Fruit fly (Drosophila melanogaster): ENCODE measurements around the gene nSyb.

The nSyb gene

DNA sequence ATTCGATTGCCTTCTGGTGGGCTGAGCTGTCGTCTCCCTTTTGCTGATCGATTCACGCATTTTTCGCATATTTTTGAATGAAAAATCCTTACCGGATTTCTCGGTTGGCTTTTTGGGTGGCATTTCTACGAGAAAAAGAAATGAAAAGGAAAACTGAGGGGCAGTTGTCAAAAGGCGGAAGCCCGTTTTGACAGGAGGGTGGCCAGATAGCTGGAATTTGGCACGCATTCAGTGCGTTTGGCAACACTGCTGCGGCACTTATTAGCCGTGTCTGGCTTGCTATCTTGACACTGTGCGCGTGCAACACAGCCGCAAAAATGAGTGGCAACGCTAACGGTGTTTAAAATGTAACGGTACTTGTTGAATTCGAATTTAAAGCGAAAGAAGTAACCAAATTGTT is 31.0 kb upstream of the nSyb start, which contains the start of gene RpL23A (continued):
- TF ChIP-seq CG3847 (GFP tag; IDR thresholded peaks at IDR 0.05) (peak; percentile 99), CG7963 (GFP tag; IDR thresholded peaks at IDR 0.05; ENCODE audit: partially characterized antibody) (0 out of 3 replicates have a peak, but pooled peaks have one; percentile 33), Hmx (GFP tag; optimal IDR thresholded peaks at IDR 0.05) (peak; percentile 70), fd3F (GFP tag; optimal IDR thresholded peaks at IDR 0.05) (peak; percentile 87), ken (GFP tag; IDR thresholded peaks at IDR 0.05) (peak; percentile 98), vvl (GFP tag; IDR thresholded peaks at IDR 0.05) (peak; percentile 97), hkb (optimal IDR thresholded peaks at IDR 0.05) (peak; percentile 94), hkb (GFP tag; IDR thresholded peaks at IDR 0.05) (peak; percentile 91), sob (GFP tag; IDR thresholded peaks at IDR 0.05) (peak; percentile 98), CG1832 (GFP tag; optimal IDR thresholded peaks at IDR 0.05) (no peak), Dfd (GFP tag; optimal IDR thresholded peaks at IDR 0.05) (no peak), Bteb2 (GFP tag; optimal IDR thresholded peaks at IDR 0.05) (peak; percentile 95), cas (GFP tag; IDR thresholded peaks at IDR 0.05) (peak; percentile 91), cg (GFP tag; optimal IDR thresholded peaks at IDR 0.05) (no peak), pzg (GFP tag; optimal IDR thresholded peaks at IDR 0.05) (peak; percentile 100), CG2129 (GFP tag; IDR thresholded peaks at IDR 0.05; ENCODE audit: partially characterized antibody) (no peak), CG1529 (GFP tag; optimal IDR thresholded peaks at IDR 0.05) (peak; percentile 80), Taf1 (GFP tag; IDR thresholded peaks at IDR 0.05) (peak; percentile 71; the same call in 1 of the 2 replicates), ems (GFP tag; optimal IDR thresholded peaks at IDR 0.05) (peak; percentile 95), CG15696 (tag; optimal IDR thresholded peaks at IDR 0.05) (peak; percentile 71), wdn (GFP tag; IDR thresholded peaks at IDR 0.05) (peak; percentile 92), CG11723 (GFP tag; optimal IDR thresholded peaks at IDR 0.05) (peak; percentile 94), Neu2 (GFP tag; optimal IDR thresholded peaks at IDR 0.05; ENCODE audit: borderline replicate concordance) (peak; percentile 89), Dip2 (GFP tag; IDR thresholded peaks at IDR 0.05) (no peak), CG13296 (GFP tag; optimal IDR thresholded peaks at IDR 0.05) (peak; percentile 92), CG15011 (GFP tag; optimal IDR thresholded peaks at IDR 0.05) (peak; percentile 92), odd (GFP tag; optimal IDR thresholded peaks at IDR 0.05) (peak; percentile 89), jumu (GFP tag; optimal IDR thresholded peaks at IDR 0.05) (peak; percentile 96), HHEX (GFP tag; optimal IDR thresholded peaks at IDR 0.05) (peak; percentile 97), esg (GFP tag; conservative IDR thresholded peaks at IDR 0.05) (peak; percentile 66), Oli (tag; optimal IDR thresholded peaks at IDR 0.05) (peak; percentile 79), CG8478 (optimal IDR thresholded peaks at IDR 0.05) (peak; percentile 54), dan (GFP tag; IDR thresholded peaks at IDR 0.05) (no peak; the same call in 1 of the 2 replicates), Scr (GFP tag; IDR thresholded peaks at IDR 0.05; ENCODE audit: partially characterized antibody) (peak; percentile 43; the same call in 1 of the 2 replicates), lilli (GFP tag; optimal IDR thresholded peaks at IDR 0.05) (peak; percentile 94), CG5180 (GFP tag; optimal IDR thresholded peaks at IDR 0.05) (peak; percentile 76), wor (GFP tag; IDR thresholded peaks at IDR 0.05) (peak; percentile 64), CG7271 (tag; optimal IDR thresholded peaks at IDR 0.05) (peak; percentile 95), HLH4C (GFP tag; IDR thresholded peaks at IDR 0.05; ENCODE audit: partially characterized antibody) (no peak), CG3065 (GFP tag; optimal IDR thresholded peaks at IDR 0.05) (peak; percentile 94), CG6683 (GFP tag; optimal IDR thresholded peaks at IDR 0.05) (peak; percentile 95), Fer3 (tag; optimal IDR thresholded peaks at IDR 0.05) (peak; percentile 94), Gug (GFP tag; IDR thresholded peaks at IDR 0.05) (peak; percentile 89), crp (GFP tag; optimal IDR thresholded peaks at IDR 0.05) (peak in 1 of 2 experiments; percentile 73), Tbp (GFP tag; optimal IDR thresholded peaks at IDR 0.05) (no peak), CHES-1-like (GFP tag; optimal IDR thresholded peaks at IDR 0.05) (peak; percentile 98), dpn (GFP tag; optimal IDR thresholded peaks at IDR 0.05) (peak; percentile 93 to 98), lmd (GFP tag; IDR thresholded peaks at IDR 0.05) (peak; percentile 91), klu (GFP tag; IDR thresholded peaks at IDR 0.05) (peak; percentile 88), slbo (GFP tag; IDR thresholded peaks at IDR 0.05) (peak; percentile 96), CG15479 (GFP tag; optimal IDR thresholded peaks at IDR 0.05) (peak; percentile 42)
